Worm (Caenorhabditis elegans) whole organism, mixed stage, embryonic: ENCODE data around the gene C18E9.8.
A peak's percentile ranks its signal among the peaks of the same experiment; 100 is the strongest.

Experiments
- M03D4.4 ChIP-seq: sonication (generic microtip); optimal IDR thresholded peaks from 2 replicates; lab custom pipeline; 2017; ENCODE audit warnings: mild to moderate bottlenecking, missing genetic modification characterization, missing compliant biosample characterization
- bed-3 ChIP-seq: fragments of 200-800 bp; sonication (Bioruptor generic); optimal IDR thresholded peaks from 3 replicates; lab custom pipeline; 2018; ENCODE audit warnings: mild to moderate bottlenecking, missing genetic modification characterization, moderate library complexity, missing compliant biosample characterization
- ceh-43 ChIP-seq: fragments of 200-800 bp; sonication (Bioruptor generic); optimal IDR thresholded peaks from 2 replicates; lab custom pipeline; 2018; ENCODE audit warnings: mild to moderate bottlenecking, missing genetic modification characterization, moderate library complexity, missing compliant biosample characterization
- ceh-83 ChIP-seq: fragments of 200-800 bp; sonication (Bioruptor generic); optimal IDR thresholded peaks from 2 replicates; lab custom pipeline; 2018; ENCODE audit warnings: mild to moderate bottlenecking, missing genetic modification characterization, missing compliant biosample characterization
- ces-1 ChIP-seq: fragments of 150-350 bp; optimal IDR thresholded peaks from 2 replicates; lab custom pipeline; 2014; ENCODE audit warnings: missing biosample characterization, missing genetic modification reagents, missing genetic modification characterization
- cnd-1 ChIP-seq: fragments of 200-800 bp; sonication (Bioruptor generic); optimal IDR thresholded peaks from 2 replicates; lab custom pipeline; 2018; ENCODE audit warnings: mild to moderate bottlenecking, missing genetic modification characterization, missing compliant biosample characterization
- drap-1 ChIP-seq: fragments of 200-800 bp; sonication (Bioruptor generic); optimal IDR thresholded peaks from 3 replicates; lab custom pipeline; 2018; ENCODE audit warnings: mild to moderate bottlenecking, missing genetic modification characterization, missing compliant biosample characterization
- elt-1 ChIP-seq: sonication (generic microtip); optimal IDR thresholded peaks from 2 replicates; lab custom pipeline; 2017; ENCODE audit warnings: missing genetic modification characterization, mild to moderate bottlenecking, missing compliant biosample characterization, antibody characterized with exemption, moderate library complexity, borderline replicate concordance; ENCODE audit not compliant: insufficient read depth
- elt-3 ChIP-seq: fragments of 150-350 bp; optimal IDR thresholded peaks from 2 replicates; lab custom pipeline; 2014; ENCODE audit warnings: missing biosample characterization, missing genetic modification characterization
- ham-2 ChIP-seq: fragments of 200-800 bp; sonication (Bioruptor generic); optimal IDR thresholded peaks from 2 replicates; lab custom pipeline; 2018; ENCODE audit warnings: mild to moderate bottlenecking, missing genetic modification characterization, missing compliant biosample characterization
- hlh-1 ChIP-seq: fragments of 150-350 bp; optimal IDR thresholded peaks from 2 replicates; lab custom pipeline; 2014; ENCODE audit warnings: missing biosample characterization, missing genetic modification reagents, missing genetic modification characterization
- lin-32 ChIP-seq: fragments of 200-800 bp; sonication (Bioruptor generic); optimal IDR thresholded peaks from 2 replicates; lab custom pipeline; 2018; ENCODE audit warnings: mild to moderate bottlenecking, missing genetic modification characterization, missing compliant biosample characterization
- lsy-2 ChIP-seq: fragments of 150-350 bp; optimal IDR thresholded peaks from 2 replicates; lab custom pipeline; 2014; ENCODE audit warnings: missing biosample characterization, missing genetic modification characterization
- mep-1 ChIP-seq: fragments of 150-350 bp; optimal IDR thresholded peaks from 2 replicates; lab custom pipeline; 2017; ENCODE audit warnings: missing biosample characterization, missing genetic modification reagents, missing genetic modification characterization, inconsistent platforms
- nhr-12 ChIP-seq: fragments of 150-350 bp; optimal IDR thresholded peaks from 2 replicates; lab custom pipeline; 2014; ENCODE audit warnings: missing biosample characterization, missing genetic modification characterization
- nhr-2 ChIP-seq: fragments of 150-350 bp; optimal IDR thresholded peaks from 2 replicates; lab custom pipeline; 2014; ENCODE audit warnings: missing biosample characterization, missing genetic modification characterization
- nhr-76 ChIP-seq: sonication (generic microtip); optimal IDR thresholded peaks from 2 replicates; lab custom pipeline; 2017; ENCODE audit warnings: missing biosample characterization, missing genetic modification characterization
- pha-4 ChIP-seq: fragments of 150-350 bp; optimal IDR thresholded peaks from 2 replicates; lab custom pipeline; 2018; ENCODE audit warnings: missing biosample characterization, missing genetic modification reagents, missing genetic modification characterization
- sem-2 ChIP-seq: fragments of 200-800 bp; sonication (Bioruptor generic); optimal IDR thresholded peaks from 2 replicates; lab custom pipeline; 2018; ENCODE audit warnings: mild to moderate bottlenecking, missing genetic modification characterization, missing compliant biosample characterization
- snpc-4 ChIP-seq: fragments of 150-350 bp; optimal IDR thresholded peaks from 2 replicates; lab custom pipeline; 2014; ENCODE audit warnings: missing biosample characterization, missing genetic modification characterization
- sptf-1 ChIP-seq: sonication (generic microtip); optimal IDR thresholded peaks from 2 replicates; lab custom pipeline; 2017; ENCODE audit warnings: mild to moderate bottlenecking, missing genetic modification characterization, moderate library complexity, missing compliant biosample characterization
- tbx-8 ChIP-seq: fragments of 200-800 bp; sonication (Bioruptor generic); optimal IDR thresholded peaks from 2 replicates; lab custom pipeline; 2018; ENCODE audit warnings: mild to moderate bottlenecking, missing genetic modification characterization, moderate library complexity, missing compliant biosample characterization
- unc-120 ChIP-seq: sonication (generic microtip); optimal IDR thresholded peaks from 2 replicates; lab custom pipeline; 2017; ENCODE audit warnings: missing genetic modification characterization, missing compliant biosample characterization; ENCODE audit not compliant: poor library complexity, severe bottlenecking
- ztf-11 ChIP-seq: fragments of 150-350 bp; optimal IDR thresholded peaks from 2 replicates; lab custom pipeline; 2014; ENCODE audit warnings: missing biosample characterization, missing genetic modification characterization

The C18E9.8 gene

DNA sequence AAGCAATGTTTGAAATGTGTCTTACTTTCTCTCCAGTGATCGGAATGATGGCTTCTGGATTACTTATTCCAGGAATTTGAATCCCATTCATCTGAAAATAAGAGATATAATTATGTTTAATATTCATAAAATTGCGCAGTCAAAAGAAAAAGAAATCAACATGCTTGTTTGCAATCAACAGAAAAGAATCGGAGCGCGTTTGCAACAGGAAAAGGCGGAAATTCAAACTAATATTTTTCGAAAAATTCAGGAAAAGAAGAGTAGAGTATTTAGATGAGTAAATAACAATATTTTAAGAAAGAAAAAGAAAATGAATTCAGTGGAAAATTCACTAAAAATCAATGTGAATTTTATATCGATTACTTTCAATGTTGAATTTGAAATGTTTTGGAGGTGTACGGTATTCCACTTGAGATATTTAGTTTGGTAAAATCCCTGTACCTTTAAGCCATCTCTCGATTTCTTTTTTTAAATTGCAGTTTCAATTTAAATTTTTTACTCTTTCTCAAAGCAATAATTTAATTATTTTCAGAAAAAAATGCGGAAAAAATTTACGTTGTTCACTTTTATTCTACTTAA, 47.4 kb downstream of the C18E9.8 start, which contains the start of the genes set-17 and T21B10.4:
set-17 (minus strand) TSS at position 127 of the 579 bp plus-strand sequence.
T21B10.4 (plus strand) TSS at position 533 of the 579 bp plus-strand sequence.
- TF ChIP-seq nhr-2 (tag; lab: Kevin White, UChicago) (no peak), sem-2 (no peak), drap-1 (no peak), lsy-2 (tag; lab: Kevin White, UChicago) (peak; percentile 29), pha-4 (tag; lab: Kevin White, UChicago) (peak; percentile 17), elt-1 (tag; lab: Kevin White, UChicago) (peak; percentile 72), mep-1 (tag; lab: Kevin White, UChicago) (no peak), ztf-11 (tag; lab: Kevin White, UChicago) (no peak), M03D4.4 (tag; lab: Kevin White, UChicago) (no peak), elt-3 (tag; lab: Kevin White, UChicago) (no peak)
- TF ChIP-seq, all 35 proteins: peak for 3

DNA sequence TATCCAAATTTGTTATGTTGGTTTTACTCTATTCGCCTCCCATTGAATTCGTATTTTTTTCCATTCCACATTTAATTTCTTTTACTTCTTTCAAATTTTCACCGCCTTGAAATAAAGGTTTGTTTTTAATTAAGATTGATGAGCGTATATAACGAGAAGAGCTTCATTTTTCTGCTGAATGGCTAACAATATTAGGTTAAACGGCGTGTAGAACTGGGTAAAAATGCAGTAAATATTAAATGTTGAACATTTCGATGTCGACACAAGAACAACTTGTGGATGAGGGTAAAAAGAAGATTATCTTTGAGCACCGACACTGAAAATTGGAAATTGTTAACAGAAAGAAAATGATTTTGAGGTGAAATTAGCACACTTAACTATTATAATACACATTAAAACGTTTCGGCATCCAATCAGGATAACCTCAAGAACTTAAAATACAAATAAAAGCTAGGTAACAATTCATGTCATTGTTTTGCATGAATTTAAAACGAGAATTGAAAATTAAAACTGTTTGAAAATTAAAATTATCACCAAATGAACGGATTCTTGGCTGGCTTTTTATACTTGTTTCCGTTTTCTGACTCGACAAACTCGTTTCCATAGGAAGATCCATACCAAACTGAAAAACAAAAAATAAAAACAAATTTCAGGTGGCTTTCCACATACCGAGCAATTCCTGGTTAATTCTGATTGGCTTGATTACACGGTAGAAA, 48.8 kb downstream of the C18E9.8 start:
- TF ChIP-seq ces-1 (GFP tag; lab: Kevin White, UChicago) (no peak), ztf-11 (tag; lab: Kevin White, UChicago) (no peak), pha-4 (tag; lab: Kevin White, UChicago) (no peak), ham-2 (GFP tag; lab: Kevin White, UChicago) (no peak), ceh-83 (GFP tag; lab: Kevin White, UChicago) (no peak), ceh-43 (GFP tag; lab: Kevin White, UChicago) (no peak), sptf-1 (tag; lab: Kevin White, UChicago) (no peak), lsy-2 (tag; lab: Kevin White, UChicago) (no peak), M03D4.4 (tag; lab: Kevin White, UChicago) (no peak), nhr-76 (tag; lab: Kevin White, UChicago) (no peak), unc-120 (tag; lab: Kevin White, UChicago) (no peak), mep-1 (tag; lab: Kevin White, UChicago) (no peak), cnd-1 (tag; lab: Kevin White, UChicago) (no peak), sem-2 (no peak), hlh-1 (tag; lab: Kevin White, UChicago) (no peak), nhr-12 (tag; lab: Kevin White, UChicago) (no peak), snpc-4 (tag; lab: Kevin White, UChicago) (no peak), bed-3 (GFP tag; lab: Kevin White, UChicago) (no peak), tbx-8 (GFP tag; lab: Kevin White, UChicago) (no peak), lin-32 (no peak)
